Worm (Caenorhabditis elegans): ENCODE measurements around the gene col-166.

ce11 chrX:6247013-6247412, 32.8 kb upstream of the col-166 start:
- TF ChIP-seq aha-1 (tag), result no peak
- TF ChIP-seq lin-38 (GFP tag; IDR thresholded peaks at IDR 0.05), result no peak
